Worm (Caenorhabditis elegans) whole organism, mixed stage, embryonic: ENCODE data around the gene gpd-2.

Experiments used
- M03D4.4 ChIP-seq: sonication (generic microtip); optimal IDR thresholded peaks from 2 replicates; lab custom pipeline; 2017; ENCODE audit warnings: mild to moderate bottlenecking, missing genetic modification characterization, missing compliant biosample characterization
- bed-3 ChIP-seq: fragments of 200-800 bp; sonication (Bioruptor generic); optimal IDR thresholded peaks from 3 replicates; lab custom pipeline; 2018; ENCODE audit warnings: mild to moderate bottlenecking, missing genetic modification characterization, moderate library complexity, missing compliant biosample characterization
- blmp-1 ChIP-seq: fragments of 150-350 bp; optimal IDR thresholded peaks from 2 replicates; lab custom pipeline; 2014; ENCODE audit warnings: missing biosample characterization, missing genetic modification characterization
- ceh-39 ChIP-seq: fragments of 150-350 bp; optimal IDR thresholded peaks from 2 replicates; lab custom pipeline; 2014; ENCODE audit warnings: missing biosample characterization, missing genetic modification characterization
- ceh-43 ChIP-seq: fragments of 200-800 bp; sonication (Bioruptor generic); optimal IDR thresholded peaks from 2 replicates; lab custom pipeline; 2018; ENCODE audit warnings: mild to moderate bottlenecking, missing genetic modification characterization, moderate library complexity, missing compliant biosample characterization
- ceh-83 ChIP-seq: fragments of 200-800 bp; sonication (Bioruptor generic); optimal IDR thresholded peaks from 2 replicates; lab custom pipeline; 2018; ENCODE audit warnings: mild to moderate bottlenecking, missing genetic modification characterization, missing compliant biosample characterization
- ces-1 ChIP-seq: fragments of 150-350 bp; optimal IDR thresholded peaks from 2 replicates; lab custom pipeline; 2014; ENCODE audit warnings: missing biosample characterization, missing genetic modification reagents, missing genetic modification characterization
- cnd-1 ChIP-seq: fragments of 200-800 bp; sonication (Bioruptor generic); optimal IDR thresholded peaks from 2 replicates; lab custom pipeline; 2018; ENCODE audit warnings: mild to moderate bottlenecking, missing genetic modification characterization, missing compliant biosample characterization
- drap-1 ChIP-seq: fragments of 200-800 bp; sonication (Bioruptor generic); optimal IDR thresholded peaks from 3 replicates; lab custom pipeline; 2018; ENCODE audit warnings: mild to moderate bottlenecking, missing genetic modification characterization, missing compliant biosample characterization
- elt-1 ChIP-seq: sonication (generic microtip); optimal IDR thresholded peaks from 2 replicates; lab custom pipeline; 2017; ENCODE audit warnings: missing genetic modification characterization, mild to moderate bottlenecking, missing compliant biosample characterization, antibody characterized with exemption, moderate library complexity, borderline replicate concordance; ENCODE audit not compliant: insufficient read depth
- elt-3 ChIP-seq: fragments of 150-350 bp; optimal IDR thresholded peaks from 2 replicates; lab custom pipeline; 2014; ENCODE audit warnings: missing biosample characterization, missing genetic modification characterization
- flh-1 ChIP-seq: fragments of 200-800 bp; sonication (Bioruptor generic); optimal IDR thresholded peaks from 2 replicates; lab custom pipeline; 2018; ENCODE audit warnings: mild to moderate bottlenecking, missing genetic modification characterization, moderate library complexity, missing compliant biosample characterization
- ham-2 ChIP-seq: fragments of 200-800 bp; sonication (Bioruptor generic); optimal IDR thresholded peaks from 2 replicates; lab custom pipeline; 2018; ENCODE audit warnings: mild to moderate bottlenecking, missing genetic modification characterization, missing compliant biosample characterization
- hlh-1 ChIP-seq: fragments of 150-350 bp; optimal IDR thresholded peaks from 2 replicates; lab custom pipeline; 2014; ENCODE audit warnings: missing biosample characterization, missing genetic modification reagents, missing genetic modification characterization
- lin-13 ChIP-seq: fragments of 150-350 bp; optimal IDR thresholded peaks from 2 replicates; lab custom pipeline; 2014; ENCODE audit warnings: missing biosample characterization, missing genetic modification characterization
- lin-32 ChIP-seq: fragments of 200-800 bp; sonication (Bioruptor generic); optimal IDR thresholded peaks from 2 replicates; lab custom pipeline; 2018; ENCODE audit warnings: mild to moderate bottlenecking, missing genetic modification characterization, missing compliant biosample characterization
- lsy-2 ChIP-seq: fragments of 150-350 bp; optimal IDR thresholded peaks from 2 replicates; lab custom pipeline; 2014; ENCODE audit warnings: missing biosample characterization, missing genetic modification characterization
- mab-5 ChIP-seq: fragments of 150-350 bp; optimal IDR thresholded peaks from 2 replicates; lab custom pipeline; 2014; ENCODE audit warnings: missing biosample characterization, missing genetic modification characterization
- mep-1 ChIP-seq: fragments of 150-350 bp; optimal IDR thresholded peaks from 2 replicates; lab custom pipeline; 2017; ENCODE audit warnings: missing biosample characterization, missing genetic modification reagents, missing genetic modification characterization, inconsistent platforms
- mls-2 ChIP-seq: sonication (generic microtip); optimal IDR thresholded peaks from 2 replicates; lab custom pipeline; 2016; ENCODE audit warnings: mild to moderate bottlenecking, missing genetic modification characterization, moderate library complexity, missing compliant biosample characterization
- nhr-2 ChIP-seq: fragments of 150-350 bp; optimal IDR thresholded peaks from 2 replicates; lab custom pipeline; 2014; ENCODE audit warnings: missing biosample characterization, missing genetic modification characterization
- nhr-237 ChIP-seq: fragments of 150-350 bp; optimal IDR thresholded peaks from 2 replicates; lab custom pipeline; 2014; ENCODE audit warnings: missing biosample characterization, missing genetic modification characterization
- nhr-76 ChIP-seq: sonication (generic microtip); optimal IDR thresholded peaks from 2 replicates; lab custom pipeline; 2017; ENCODE audit warnings: missing biosample characterization, missing genetic modification characterization
- pha-4 ChIP-seq: fragments of 150-350 bp; optimal IDR thresholded peaks from 2 replicates; lab custom pipeline; 2018; ENCODE audit warnings: missing biosample characterization, missing genetic modification reagents, missing genetic modification characterization
- sem-2 ChIP-seq: fragments of 200-800 bp; sonication (Bioruptor generic); optimal IDR thresholded peaks from 2 replicates; lab custom pipeline; 2018; ENCODE audit warnings: mild to moderate bottlenecking, missing genetic modification characterization, missing compliant biosample characterization
- snpc-4 ChIP-seq: fragments of 150-350 bp; optimal IDR thresholded peaks from 2 replicates; lab custom pipeline; 2014; ENCODE audit warnings: missing biosample characterization, missing genetic modification characterization
- sptf-1 ChIP-seq: sonication (generic microtip); optimal IDR thresholded peaks from 2 replicates; lab custom pipeline; 2017; ENCODE audit warnings: mild to moderate bottlenecking, missing genetic modification characterization, moderate library complexity, missing compliant biosample characterization
- tbx-8 ChIP-seq: fragments of 200-800 bp; sonication (Bioruptor generic); optimal IDR thresholded peaks from 2 replicates; lab custom pipeline; 2018; ENCODE audit warnings: mild to moderate bottlenecking, missing genetic modification characterization, moderate library complexity, missing compliant biosample characterization
- unc-120 ChIP-seq: sonication (generic microtip); optimal IDR thresholded peaks from 2 replicates; lab custom pipeline; 2017; ENCODE audit warnings: missing genetic modification characterization, missing compliant biosample characterization; ENCODE audit not compliant: poor library complexity, severe bottlenecking
- unc-62 ChIP-seq: fragments of 150-350 bp; optimal IDR thresholded peaks from 2 replicates; lab custom pipeline; 2014; ENCODE audit warnings: missing biosample characterization, missing genetic modification reagents, missing genetic modification characterization
- ztf-11 ChIP-seq: fragments of 150-350 bp; optimal IDR thresholded peaks from 2 replicates; lab custom pipeline; 2014; ENCODE audit warnings: missing biosample characterization, missing genetic modification characterization

gpd-2 gene

ce11 chrX:3099832-3100231 lies 14.7 kb downstream of the gpd-2 start, which contains the start of gene sec-3:
Gene sec-3 (minus strand): TSS chrX:3099852.
- TF ChIP-seq bed-3 (GFP tag; lab: Kevin White, UChicago) (no peak), cnd-1 (peak; percentile 72), blmp-1 (tag; lab: Kevin White, UChicago) (no peak), lin-13 (tag; lab: Kevin White, UChicago) (peak; percentile 88), nhr-237 (tag; lab: Kevin White, UChicago) (peak; percentile 65), drap-1 (peak; percentile 70), ztf-11 (tag; lab: Kevin White, UChicago) (peak; percentile 9), mab-5 (peak; percentile 28), flh-1 (no peak), lsy-2 (tag; lab: Kevin White, UChicago) (peak; percentile 73), unc-62 (GFP tag; lab: Kevin White, UChicago) (peak; percentile 14), ceh-83 (GFP tag; lab: Kevin White, UChicago) (peak; percentile 57), M03D4.4 (tag; lab: Kevin White, UChicago) (peak; percentile 67), ces-1 (GFP tag; lab: Kevin White, UChicago) (peak; percentile 72), unc-120 (tag; lab: Kevin White, UChicago) (peak; percentile 34), ham-2 (GFP tag; lab: Kevin White, UChicago) (peak; percentile 27), pha-4 (tag; lab: Kevin White, UChicago) (peak; percentile 72), elt-3 (tag; lab: Kevin White, UChicago) (peak; percentile 10), ceh-43 (GFP tag; lab: Kevin White, UChicago) (peak; percentile 59), hlh-1 (peak; percentile 77), nhr-2 (tag; lab: Kevin White, UChicago) (no peak), sptf-1 (peak; percentile 82), tbx-8 (GFP tag; lab: Kevin White, UChicago) (peak; percentile 20), mls-2 (tag; lab: Kevin White, UChicago) (peak; percentile 79), snpc-4 (tag; lab: Kevin White, UChicago) (no peak), sem-2 (GFP tag; lab: Kevin White, UChicago) (no peak), mep-1 (tag; lab: Kevin White, UChicago) (peak; percentile 90), ceh-39 (tag; lab: Kevin White, UChicago) (no peak), elt-1 (tag; lab: Kevin White, UChicago) (no peak)

DNA sequence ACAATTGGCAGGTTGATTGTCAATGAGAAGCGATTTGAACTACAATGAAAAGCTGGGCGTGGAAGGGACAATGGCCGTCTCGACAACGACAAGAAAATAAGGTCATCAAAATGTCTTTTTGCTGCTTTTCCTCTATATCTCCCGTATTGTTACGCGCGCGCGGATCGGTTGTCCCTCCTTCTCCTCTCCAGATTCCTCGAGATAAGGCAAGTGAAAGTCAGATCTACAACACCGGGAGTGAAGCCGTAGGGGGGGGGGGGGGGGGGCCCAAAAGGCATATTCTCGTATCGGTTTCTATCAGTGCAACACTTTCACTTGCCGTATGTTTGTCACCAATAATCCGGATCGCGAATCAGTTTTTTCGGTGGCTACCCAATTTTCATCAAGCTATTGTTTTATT lies 20.2 kb downstream of the gpd-2 start, which contains the start of gene wrt-2:
Gene wrt-2, minus strand, starts transcription at position 46 of the 400 bp plus-strand sequence.
- no peak for TF ChIP-seq lin-32 (GFP tag; lab: Kevin White, UChicago)
- TF ChIP-seq blmp-1 (tag; lab: Kevin White, UChicago), result peak; percentile 51
- TF ChIP-seq ham-2 (GFP tag; lab: Kevin White, UChicago), result peak; percentile 78
- TF ChIP-seq elt-1 (tag; lab: Kevin White, UChicago), result peak; percentile 64

ce11 chrX:3092460-3092859 lies 22.0 kb downstream of the gpd-2 start:
- TF ChIP-seq sem-2 (GFP tag; lab: Kevin White, UChicago) (no peak), bed-3 (GFP tag; lab: Kevin White, UChicago) (no peak), ceh-83 (GFP tag; lab: Kevin White, UChicago) (no peak), lin-32 (GFP tag; lab: Kevin White, UChicago) (no peak)

ce11 chrX:3091119-3091746 lies 23.3 kb downstream of the gpd-2 start:
- TF ChIP-seq ces-1 (GFP tag; lab: Kevin White, UChicago) (no peak), drap-1 (no peak), mep-1 (tag; lab: Kevin White, UChicago) (no peak), elt-3 (tag; lab: Kevin White, UChicago) (no peak), nhr-76 (no peak), cnd-1 (no peak), bed-3 (GFP tag; lab: Kevin White, UChicago) (no peak), ceh-39 (tag; lab: Kevin White, UChicago) (no peak), nhr-237 (tag; lab: Kevin White, UChicago) (no peak), lsy-2 (tag; lab: Kevin White, UChicago) (no peak)
